Fruit fly (Drosophila melanogaster) whole organism, embryonic: ENCODE results near the gene CG7953.

ENCODE experiments used
- BEAF-32 ChIP-seq: fragments of 200-800 bp; sonication (Bioruptor generic); optimal IDR thresholded peaks from 3 replicates; lab custom pipeline; 2017; ENCODE audit warnings: missing biosample characterization, missing genetic modification characterization, mild to moderate bottlenecking, moderate library complexity, missing genetic modification reagents
- Blimp-1 ChIP-seq: fragments of 200-800 bp; sonication (Bioruptor generic); optimal IDR thresholded peaks from 3 replicates; lab custom pipeline; 2018; ENCODE audit warnings: missing biosample characterization, missing genetic modification characterization, mild to moderate bottlenecking, moderate library complexity, missing genetic modification reagents
- CG12219 ChIP-seq: fragments of 200-800 bp; sonication (Bioruptor generic); optimal IDR thresholded peaks from 3 replicates; lab custom pipeline; 2018; ENCODE audit warnings: missing biosample characterization, mild to moderate bottlenecking, missing genetic modification characterization
- CG14014 ChIP-seq: fragments of 200-800 bp; sonication (Bioruptor generic); IDR thresholded peaks from 2 replicates; pipeline ENCODE4 v1.3.6; 2022; ENCODE audit warnings: missing biosample characterization, missing genetic modification characterization
- CG14050 ChIP-seq: fragments of 200-800 bp; sonication (Bioruptor generic); IDR thresholded peaks from 3 replicates; pipeline ENCODE4 v1.3.6; 2022; ENCODE audit warnings: missing biosample characterization, missing genetic modification characterization
- CG2875 ChIP-seq: fragments of 200-800 bp; sonication (Bioruptor generic); optimal IDR thresholded peaks from 2 replicates; lab custom pipeline; 2017; ENCODE audit warnings: missing biosample characterization, mild to moderate bottlenecking, missing genetic modification characterization, missing genetic modification reagents
- CG31441 ChIP-seq: fragments of 200-800 bp; sonication (Bioruptor generic); IDR thresholded peaks from 2 replicates; pipeline ENCODE4 v1.3.6; 2022; ENCODE audit warnings: missing biosample characterization, missing genetic modification characterization
- CG3726 ChIP-seq: fragments of 200-800 bp; sonication (Bioruptor generic); IDR thresholded peaks from 3 replicates; pipeline ENCODE4, ENCODE4 v1.3.6; 2022; ENCODE audit warnings: missing biosample characterization, missing genetic modification characterization
- CG3847 ChIP-seq: fragments of 200-800 bp; sonication (Bioruptor generic); IDR thresholded peaks from 2 replicates; pipeline ENCODE4 v1.3.6; 2022; ENCODE audit warnings: missing biosample characterization, missing genetic modification characterization
- CG4282 ChIP-seq: fragments of 200-800 bp; sonication (Bioruptor generic); optimal IDR thresholded peaks from 2 replicates; lab custom pipeline; 2016; ENCODE audit warnings: missing biosample characterization, missing genetic modification characterization
- CG4404 ChIP-seq: fragments of 200-800 bp; sonication (Bioruptor generic); IDR thresholded peaks from 2 replicates; pipeline ENCODE4 v1.3.6; 2022; ENCODE audit warnings: missing biosample characterization, missing genetic modification characterization
- CG6791 ChIP-seq: fragments of 200-800 bp; sonication (Bioruptor generic); IDR thresholded peaks from 3 replicates; pipeline ENCODE4 v1.3.6; 2022; ENCODE audit warnings: missing biosample characterization, missing genetic modification characterization; ENCODE audit not compliant: partially characterized antibody
- CG8290 ChIP-seq, 3 experiments: fragments of 200-800 bp; sonication (Bioruptor generic); optimal IDR thresholded peaks; 2 replicates each; lab custom pipeline; 2016 to 2019; ENCODE audit warnings: missing biosample characterization in 3 of 3, missing genetic modification characterization in 3 of 3, mild to moderate bottlenecking in 2 of 3, moderate library complexity in 1 of 3
- CG8765 ChIP-seq: fragments of 200-800 bp; sonication (Bioruptor generic); IDR thresholded peaks from 2 replicates; pipeline ENCODE4 v1.3.6; 2022; ENCODE audit warnings: missing biosample characterization, missing genetic modification characterization
- Dfd ChIP-seq, 2 experiments: fragments of >200 bp; optimal IDR thresholded peaks; 2 replicates each; lab custom pipeline; 2017; ENCODE audit warnings: missing biosample characterization in 2 of 2, missing genetic modification characterization in 2 of 2
- Dref ChIP-seq: fragments of 200-800 bp; sonication (Bioruptor generic); IDR thresholded peaks from 2 replicates; pipeline ENCODE4 v1.3.6; 2022; ENCODE audit warnings: missing biosample characterization, missing genetic modification characterization
- HLH3B ChIP-seq: fragments of 200-800 bp; sonication (Bioruptor generic); IDR thresholded peaks from 2 replicates; pipeline ENCODE4 v1.3.6; 2022; ENCODE audit warnings: missing biosample characterization, missing genetic modification characterization
- Hey ChIP-seq: fragments of 200-800 bp; sonication (Bioruptor generic); optimal IDR thresholded peaks from 3 replicates; lab custom pipeline; 2018; ENCODE audit warnings: missing biosample characterization, mild to moderate bottlenecking, missing genetic modification characterization
- Hr78 ChIP-seq, 2 experiments: fragments of 200-800 bp in 1 of 2; fragments of >200 bp in 1 of 2; sonication (Bioruptor generic) in 1 of 2; optimal IDR thresholded peaks; 2 replicates each; lab custom pipeline; 2017 to 2019; ENCODE audit warnings: missing biosample characterization in 2 of 2, missing genetic modification characterization in 2 of 2, mild to moderate bottlenecking in 1 of 2, moderate library complexity in 1 of 2
- Ravus ChIP-seq: fragments of 200-800 bp; sonication (Bioruptor generic); IDR thresholded peaks from 2 replicates; pipeline ENCODE4 v1.3.6; 2022; ENCODE audit warnings: missing biosample characterization, missing genetic modification characterization
- YL-1 ChIP-seq: fragments of 200-800 bp; sonication (Bioruptor generic); optimal IDR thresholded peaks from 3 replicates; lab custom pipeline; 2017; ENCODE audit warnings: missing biosample characterization, mild to moderate bottlenecking, missing genetic modification characterization
- amos ChIP-seq: fragments of 200-800 bp; sonication (Bioruptor generic); IDR thresholded peaks from 2 replicates; pipeline ENCODE4 v1.3.6; 2022; ENCODE audit warnings: missing biosample characterization, missing genetic modification characterization; ENCODE audit not compliant: partially characterized antibody
- ase ChIP-seq: fragments of 200-800 bp; sonication (Bioruptor generic); IDR thresholded peaks from 3 replicates; pipeline ENCODE4 v1.3.6; 2022; ENCODE audit warnings: missing biosample characterization, missing genetic modification characterization
- bab2 ChIP-seq: fragments of 200-800 bp; sonication (Bioruptor generic); optimal IDR thresholded peaks from 2 replicates; lab custom pipeline; 2016; ENCODE audit warnings: missing biosample characterization, missing genetic modification characterization
- br ChIP-seq: fragments of >200 bp; optimal IDR thresholded peaks from 2 replicates; lab custom pipeline; 2017
- cad ChIP-seq: fragments of >200 bp; optimal IDR thresholded peaks from 2 replicates; lab custom pipeline; 2017; ENCODE audit warnings: missing biosample characterization, missing genetic modification characterization
- cato ChIP-seq: fragments of 200-800 bp; sonication (Bioruptor generic); optimal IDR thresholded peaks from 2 replicates; lab custom pipeline; 2016; ENCODE audit warnings: missing biosample characterization, missing genetic modification characterization, borderline replicate concordance
- crp ChIP-seq, 2 experiments: fragments of 200-800 bp; sonication (Bioruptor generic); optimal IDR thresholded peaks; 2 replicates in 1 of 2; 3 replicates in 1 of 2; lab custom pipeline; 2017; ENCODE audit warnings: missing biosample characterization in 2 of 2, missing genetic modification characterization in 2 of 2, mild to moderate bottlenecking in 1 of 2, moderate library complexity in 1 of 2
- dan ChIP-seq: fragments of 200-800 bp; sonication (Bioruptor generic); IDR thresholded peaks from 2 replicates; pipeline ENCODE4 v1.3.6; 2022; ENCODE audit warnings: missing biosample characterization, missing genetic modification characterization
- emc ChIP-seq: fragments of 200-800 bp; sonication (Bioruptor generic); optimal IDR thresholded peaks from 2 replicates; lab custom pipeline; 2016; ENCODE audit warnings: missing biosample characterization, missing genetic modification characterization
- grn ChIP-seq: fragments of 200-800 bp; sonication (Bioruptor generic); optimal IDR thresholded peaks from 3 replicates; lab custom pipeline; 2017; ENCODE audit warnings: missing biosample characterization, missing genetic modification characterization
- hbn ChIP-seq: fragments of 200-800 bp; sonication (Bioruptor generic); IDR thresholded peaks from 2 replicates; pipeline ENCODE4 v1.3.6; 2022; ENCODE audit warnings: missing biosample characterization, missing genetic modification characterization; ENCODE audit not compliant: partially characterized antibody
- hkb ChIP-seq, 2 experiments: fragments of 200-800 bp in 1 of 2; fragments of >200 bp in 1 of 2; sonication (Bioruptor generic) in 1 of 2; IDR thresholded peaks in 1 of 2; optimal IDR thresholded peaks in 1 of 2; 2 replicates each; pipeline versions ENCODE4 v1.3.6 to Lab custom; 2017 to 2022; ENCODE audit warnings: missing biosample characterization in 1 of 2, missing genetic modification characterization in 1 of 2
- jing ChIP-seq: fragments of 200-800 bp; sonication (Bioruptor generic); optimal IDR thresholded peaks from 2 replicates; lab custom pipeline; 2018; ENCODE audit warnings: missing biosample characterization, mild to moderate bottlenecking, missing genetic modification characterization
- nau ChIP-seq: fragments of 200-800 bp; sonication (Bioruptor generic); optimal IDR thresholded peaks from 3 replicates; lab custom pipeline; 2017; ENCODE audit warnings: missing biosample characterization, mild to moderate bottlenecking, missing genetic modification characterization, missing genetic modification reagents
- oc ChIP-seq: fragments of 200-800 bp; sonication (Bioruptor generic); optimal IDR thresholded peaks from 2 replicates; lab custom pipeline; 2018; ENCODE audit warnings: missing biosample characterization, mild to moderate bottlenecking, missing genetic modification characterization, moderate library complexity
- prd ChIP-seq, 3 experiments: fragments of >200 bp in 2 of 3; fragments of 200-800 bp in 1 of 3; sonication (Bioruptor generic) in 1 of 3; optimal IDR thresholded peaks in 2 of 3; IDR thresholded peaks in 1 of 3; 2 replicates in 2 of 3; 3 replicates in 1 of 3; pipeline versions ENCODE4 v1.3.6 to Lab custom; 2017 to 2022; ENCODE audit warnings: missing biosample characterization in 1 of 3, missing genetic modification characterization in 1 of 3
- salm ChIP-seq: fragments of 200-800 bp; sonication (Bioruptor generic); optimal IDR thresholded peaks from 2 replicates; lab custom pipeline; 2018; ENCODE audit warnings: missing biosample characterization, mild to moderate bottlenecking, missing genetic modification characterization
- sc ChIP-seq, 3 experiments: fragments of >200 bp in 2 of 3; fragments of 200-800 bp in 1 of 3; sonication (Bioruptor generic) in 1 of 3; optimal IDR thresholded peaks; 2 replicates in 2 of 3; 3 replicates in 1 of 3; lab custom pipeline; 2017; ENCODE audit warnings: mild to moderate bottlenecking in 1 of 3, missing biosample characterization in 1 of 3, missing genetic modification characterization in 1 of 3, missing genetic modification reagents in 1 of 3
- seq ChIP-seq: fragments of 200-800 bp; sonication (Bioruptor generic); IDR thresholded peaks from 2 replicates; pipeline ENCODE4 v1.3.6; 2022; ENCODE audit warnings: missing biosample characterization, missing genetic modification characterization
- sima ChIP-seq: fragments of 200-800 bp; sonication (Bioruptor generic); optimal IDR thresholded peaks from 2 replicates; lab custom pipeline; 2016; ENCODE audit warnings: missing biosample characterization, missing genetic modification characterization
- slbo ChIP-seq: fragments of 200-800 bp; sonication (Bioruptor generic); IDR thresholded peaks from 2 replicates; pipeline ENCODE4 v1.3.6; 2022; ENCODE audit warnings: missing biosample characterization, missing genetic modification characterization
- slou ChIP-seq: fragments of 200-800 bp; sonication (Bioruptor generic); optimal IDR thresholded peaks from 3 replicates; lab custom pipeline; 2016; ENCODE audit warnings: missing biosample characterization, missing genetic modification characterization
- sqz ChIP-seq: fragments of 200-800 bp; sonication (Bioruptor generic); optimal IDR thresholded peaks from 3 replicates; lab custom pipeline; 2018; ENCODE audit warnings: missing biosample characterization, mild to moderate bottlenecking, missing genetic modification characterization
- twi ChIP-seq: fragments of 200-800 bp; optimal IDR thresholded peaks from 2 replicates; lab custom pipeline; 2019; ENCODE audit warnings: missing biosample characterization, mild to moderate bottlenecking, missing genetic modification characterization, moderate library complexity
- wor ChIP-seq: fragments of 200-800 bp; sonication (Bioruptor generic); IDR thresholded peaks from 2 replicates; pipeline ENCODE4 v1.3.6; 2022; ENCODE audit warnings: missing biosample characterization, missing genetic modification characterization

Gene CG7953

dm6 chr2L:13835002-13835910, 12.5 kb upstream of the CG7953 start, which contains the start of the genes mRpS23 and CenG1A (continued):
- TF ChIP-seq CG14050 (GFP tag; lab: Robert Waterston, UW) = peak; percentile 100
- peak; percentile 100 for TF ChIP-seq slbo (GFP tag; lab: Robert Waterston, UW)
- peak; percentile 100 for TF ChIP-seq CG8765 (GFP tag; lab: Robert Waterston, UW)
- peak; percentile 99 for TF ChIP-seq CG8290 (GFP tag; optimal IDR thresholded peaks at IDR 0.05; lab: Kevin White, UChicago)
- TF ChIP-seq CG8290 (tag; optimal IDR thresholded peaks at IDR 0.05; lab: Kevin White, UChicago) = peak; percentile 98 to 100
- TF ChIP-seq br (lab: Kevin White, UChicago) = no peak
- TF ChIP-seq sc (optimal IDR thresholded peaks at IDR 0.05; lab: Kevin White, UChicago) = no peak
- peak; percentile 99 for TF ChIP-seq sc (GFP tag; optimal IDR thresholded peaks at IDR 0.05; lab: Kevin White, UChicago)
- peak; percentile 99 for TF ChIP-seq slou (GFP tag; lab: Kevin White, UChicago)
- peak; percentile 100 for TF ChIP-seq CG12219 (GFP tag; lab: Kevin White, UChicago)
- peak; percentile 100 for TF ChIP-seq seq (GFP tag; lab: Robert Waterston, UW)
- TF ChIP-seq sima (GFP tag; lab: Kevin White, UChicago) = peak; percentile 98
- TF ChIP-seq prd (optimal IDR thresholded peaks at IDR 0.05; lab: Kevin White, UChicago) = no peak
- TF ChIP-seq prd (GFP tag; IDR thresholded peaks at IDR 0.05; lab: Robert Waterston, UW) = peak; percentile 100
- peak; percentile 100 for TF ChIP-seq ase
- TF ChIP-seq CG4404 (GFP tag; lab: Robert Waterston, UW) = peak; percentile 100
- TF ChIP-seq CG31441 (GFP tag; lab: Robert Waterston, UW) = peak; percentile 99
- TF ChIP-seq oc (tag; lab: Kevin White, UChicago) = peak; percentile 100
- peak; percentile 52 to 78 for TF ChIP-seq crp (GFP tag; optimal IDR thresholded peaks at IDR 0.05; lab: Kevin White, UChicago)
- no peak for TF ChIP-seq hkb (optimal IDR thresholded peaks at IDR 0.05; lab: Kevin White, UChicago)
- peak; percentile 100 for TF ChIP-seq hkb (GFP tag; IDR thresholded peaks at IDR 0.05; lab: Robert Waterston, UW)
- peak; percentile 64; the same call in 1 of the 2 replicates for TF ChIP-seq amos
- TF ChIP-seq bab2 (GFP tag; lab: Kevin White, UChicago) = peak; percentile 100
- TF ChIP-seq YL-1 (GFP tag; lab: Kevin White, UChicago) = peak; percentile 99
- TF ChIP-seq Hey = peak; percentile 99
- peak; percentile 98 for TF ChIP-seq twi (tag; lab: Kevin White, UChicago)
- peak; percentile 100 for TF ChIP-seq CG2875 (GFP tag; lab: Kevin White, UChicago)
- TF ChIP-seq HLH3B (GFP tag; lab: Robert Waterston, UW) = peak; percentile 100
- peak in 1 of 2 experiments; percentile 97 for TF ChIP-seq Hr78 (GFP tag; optimal IDR thresholded peaks at IDR 0.05; lab: Kevin White, UChicago)
- peak; percentile 74 for TF ChIP-seq CG6791
- peak; percentile 99 for TF ChIP-seq Blimp-1 (GFP tag; lab: Kevin White, UChicago)
- peak; percentile 100 for TF ChIP-seq CG14014 (GFP tag; lab: Robert Waterston, UW)
- peak; percentile 92 for TF ChIP-seq BEAF-32 (GFP tag; lab: Kevin White, UChicago)
- TF ChIP-seq Dfd (GFP tag; optimal IDR thresholded peaks at IDR 0.05; lab: Kevin White, UChicago) = no peak
- TF ChIP-seq wor = peak; percentile 100
- peak; percentile 79 for TF ChIP-seq hbn (GFP tag; lab: Robert Waterston, UW)
- TF ChIP-seq emc = peak; percentile 99
- TF ChIP-seq jing (GFP tag; lab: Kevin White, UChicago) = peak; percentile 100
- TF ChIP-seq CG4282 (GFP tag; lab: Kevin White, UChicago) = peak; percentile 99
- peak; percentile 100 for TF ChIP-seq salm (tag; lab: Kevin White, UChicago)
- TF ChIP-seq Ravus = peak; percentile 99
- no peak for TF ChIP-seq cad (GFP tag; lab: Kevin White, UChicago)
- TF ChIP-seq Dref (GFP tag; lab: Robert Waterston, UW) = peak; percentile 70
- peak; percentile 99 for TF ChIP-seq sqz (GFP tag; lab: Kevin White, UChicago)
- peak; percentile 99 for TF ChIP-seq dan (GFP tag; lab: Robert Waterston, UW)
- TF ChIP-seq cato (GFP tag; lab: Kevin White, UChicago) = peak; percentile 100
- TF ChIP-seq CG3847 (GFP tag; lab: Robert Waterston, UW) = peak; percentile 100
- TF ChIP-seq grn (GFP tag; lab: Kevin White, UChicago) = peak; percentile 95
- peak; percentile 100 for TF ChIP-seq CG3726 (GFP tag; lab: Robert Waterston, UW)
- peak; percentile 100 for TF ChIP-seq nau (GFP tag; lab: Kevin White, UChicago)
